Worm (Caenorhabditis elegans): ENCODE measurements around the gene T28H10.2.
A peak's percentile ranks its signal among the peaks of the same experiment; 100 is the strongest.

The T28H10.2 gene

ce11 chrV:12525526-12525925, 12.8 kb upstream of the T28H10.2 start, which contains the start of gene dyf-4:
Gene dyf-4, minus strand, starts transcription at chrV:12525738.
- TF ChIP-seq M03D4.4 (tag; optimal IDR thresholded peaks at IDR 0.05) (no peak), pha-4 (tag; optimal IDR thresholded peaks at IDR 0.05) (no peak), mep-1 (tag; optimal IDR thresholded peaks at IDR 0.05) (no peak), ceh-39 (tag; optimal IDR thresholded peaks at IDR 0.05) (no peak), hlh-1 (tag; optimal IDR thresholded peaks at IDR 0.05) (no peak), snpc-4 (tag; optimal IDR thresholded peaks at IDR 0.05) (no peak), blmp-1 (tag; optimal IDR thresholded peaks at IDR 0.05) (peak; percentile 73), ces-1 (GFP tag; optimal IDR thresholded peaks at IDR 0.05) (no peak)

ce11 chrV:12523356-12523755, 10.6 kb upstream of the T28H10.2 start:
- TF ChIP-seq tbx-8 (GFP tag; optimal IDR thresholded peaks at IDR 0.05) (no peak), unc-39 (tag; optimal IDR thresholded peaks at IDR 0.05) (no peak), unc-62 (GFP tag; optimal IDR thresholded peaks at IDR 0.05) (peak; percentile 76), mls-2 (tag; optimal IDR thresholded peaks at IDR 0.05) (no peak), hlh-1 (tag; optimal IDR thresholded peaks at IDR 0.05) (peak; percentile 24), snpc-4 (tag; optimal IDR thresholded peaks at IDR 0.05) (no peak)

- TF ChIP-seq ceh-83 (GFP tag; optimal IDR thresholded peaks at IDR 0.05) (no peak), mab-5 (tag; optimal IDR thresholded peaks at IDR 0.05) (no peak), hlh-1 (tag; optimal IDR thresholded peaks at IDR 0.05) (peak; percentile 93), unc-120 (tag; optimal IDR thresholded peaks at IDR 0.05; ENCODE audit: poor library complexity, severe bottlenecking) (peak; percentile 84), unc-62 (GFP tag; optimal IDR thresholded peaks at IDR 0.05) (peak; percentile 79)
Measured at ce11 chrV:12518770-12519169, 6.0 kb upstream of the T28H10.2 start.

ce11 chrV:12517757-12518156, 5.0 kb upstream of the T28H10.2 start:
- TF ChIP-seq hlh-1 (tag; optimal IDR thresholded peaks at IDR 0.05) = peak; percentile 47
- peak; percentile 70 for TF ChIP-seq unc-120 (tag; optimal IDR thresholded peaks at IDR 0.05; ENCODE audit: poor library complexity, severe bottlenecking)
- no peak for TF ChIP-seq nhr-12 (tag; optimal IDR thresholded peaks at IDR 0.05)
- no peak for TF ChIP-seq zip-8 (tag; optimal IDR thresholded peaks at IDR 0.05)
- TF ChIP-seq unc-62 (GFP tag; optimal IDR thresholded peaks at IDR 0.05) = peak; percentile 74
- no peak for TF ChIP-seq unc-39 (tag; optimal IDR thresholded peaks at IDR 0.05)

ce11 chrV:12517148-12517547, 4.4 kb upstream of the T28H10.2 start, which contains the start of gene cal-1:
Gene cal-1, minus strand, starts transcription at chrV:12517248.
- TF ChIP-seq nhr-12 (tag; optimal IDR thresholded peaks at IDR 0.05) (no peak), mls-2 (tag; optimal IDR thresholded peaks at IDR 0.05) (no peak), elt-1 (tag; optimal IDR thresholded peaks at IDR 0.05; ENCODE audit: borderline replicate concordance, insufficient read depth) (no peak), blmp-1 (tag; optimal IDR thresholded peaks at IDR 0.05) (no peak), ceh-43 (GFP tag; optimal IDR thresholded peaks at IDR 0.05) (no peak), unc-120 (tag; optimal IDR thresholded peaks at IDR 0.05; ENCODE audit: poor library complexity, severe bottlenecking) (no peak), nhr-76 (tag; optimal IDR thresholded peaks at IDR 0.05) (no peak), mep-1 (tag; optimal IDR thresholded peaks at IDR 0.05) (no peak), ztf-11 (tag; optimal IDR thresholded peaks at IDR 0.05) (no peak), nhr-28 (tag; optimal IDR thresholded peaks at IDR 0.05) (no peak), unc-62 (GFP tag; optimal IDR thresholded peaks at IDR 0.05) (no peak), tbx-8 (GFP tag; optimal IDR thresholded peaks at IDR 0.05) (no peak), nhr-2 (tag; optimal IDR thresholded peaks at IDR 0.05) (no peak), lsy-2 (tag; optimal IDR thresholded peaks at IDR 0.05) (no peak), snpc-4 (tag; optimal IDR thresholded peaks at IDR 0.05) (no peak)

ce11 chrV:12513900-12514299, 1.2 kb upstream of the T28H10.2 start:
- TF ChIP-seq bed-3 (GFP tag; optimal IDR thresholded peaks at IDR 0.05) (no peak), mls-2 (tag; optimal IDR thresholded peaks at IDR 0.05) (no peak), elt-3 (tag; optimal IDR thresholded peaks at IDR 0.05) (no peak), tbx-8 (GFP tag; optimal IDR thresholded peaks at IDR 0.05) (no peak), nhr-12 (tag; optimal IDR thresholded peaks at IDR 0.05) (no peak), lsy-2 (tag; optimal IDR thresholded peaks at IDR 0.05) (no peak), ztf-11 (tag; optimal IDR thresholded peaks at IDR 0.05) (no peak), flh-1 (GFP tag; optimal IDR thresholded peaks at IDR 0.05) (no peak), M03D4.4 (tag; optimal IDR thresholded peaks at IDR 0.05) (no peak), nhr-237 (tag; optimal IDR thresholded peaks at IDR 0.05) (no peak), ceh-39 (tag; optimal IDR thresholded peaks at IDR 0.05) (no peak), lin-13 (tag; optimal IDR thresholded peaks at IDR 0.05) (no peak), nhr-2 (tag; optimal IDR thresholded peaks at IDR 0.05) (no peak), unc-39 (tag; optimal IDR thresholded peaks at IDR 0.05) (no peak)

Measured in whole organism, mixed stage, embryonic.